Worm (Caenorhabditis elegans): ENCODE measurements around the gene stdh-1.

- TF ChIP-seq pqm-1 (tag; optimal IDR thresholded peaks at IDR 0.05) (no peak), ztf-11 (tag; optimal IDR thresholded peaks at IDR 0.05) (no peak), fkh-10 (GFP tag; optimal IDR thresholded peaks at IDR 0.05) (no peak), unc-130 (tag; optimal IDR thresholded peaks at IDR 0.05) (no peak), fos-1 (tag; optimal IDR thresholded peaks at IDR 0.05) (no peak), nhr-76 (tag; optimal IDR thresholded peaks at IDR 0.05) (no peak), ama-1 (optimal IDR thresholded peaks at IDR 0.05) (no peak), nhr-77 (tag; optimal IDR thresholded peaks at IDR 0.05) (no peak), nhr-11 (tag; optimal IDR thresholded peaks at IDR 0.05) (no peak), skn-1 (tag; optimal IDR thresholded peaks at IDR 0.05) (no peak), zag-1 (tag; optimal IDR thresholded peaks at IDR 0.05) (no peak), ceh-82 (tag; optimal IDR thresholded peaks at IDR 0.05) (no peak), aha-1 (tag; optimal IDR thresholded peaks at IDR 0.05) (no peak), lin-15B (tag; optimal IDR thresholded peaks at IDR 0.05) (no peak)
Observed at ce11 chrV:13904446-13904845, 1.8 kb upstream of the stdh-1 start, which contains the start of gene stdh-3.

All from whole organism, L1 larva.